Worm (Caenorhabditis elegans) whole organism, mixed stage, embryonic: ENCODE measurements around the gene T15B7.8.

ENCODE experiments used
- blmp-1 ChIP-seq: fragments of 150-350 bp; optimal IDR thresholded peaks from 2 replicates; lab custom pipeline; 2014; ENCODE audit warnings: missing biosample characterization, missing genetic modification characterization
- ces-1 ChIP-seq: fragments of 150-350 bp; optimal IDR thresholded peaks from 2 replicates; lab custom pipeline; 2014; ENCODE audit warnings: missing biosample characterization, missing genetic modification reagents, missing genetic modification characterization
- lsy-2 ChIP-seq: fragments of 150-350 bp; optimal IDR thresholded peaks from 2 replicates; lab custom pipeline; 2014; ENCODE audit warnings: missing biosample characterization, missing genetic modification characterization
- nhr-237 ChIP-seq: fragments of 150-350 bp; optimal IDR thresholded peaks from 2 replicates; lab custom pipeline; 2014; ENCODE audit warnings: missing biosample characterization, missing genetic modification characterization
- nhr-28 ChIP-seq: fragments of 150-350 bp; optimal IDR thresholded peaks from 2 replicates; lab custom pipeline; 2014; ENCODE audit warnings: missing biosample characterization, missing genetic modification characterization
- nhr-76 ChIP-seq: sonication (generic microtip); optimal IDR thresholded peaks from 2 replicates; lab custom pipeline; 2017; ENCODE audit warnings: missing biosample characterization, missing genetic modification characterization
- snpc-4 ChIP-seq: fragments of 150-350 bp; optimal IDR thresholded peaks from 2 replicates; lab custom pipeline; 2014; ENCODE audit warnings: missing biosample characterization, missing genetic modification characterization
- unc-120 ChIP-seq: sonication (generic microtip); optimal IDR thresholded peaks from 2 replicates; lab custom pipeline; 2017; ENCODE audit warnings: missing genetic modification characterization, missing compliant biosample characterization; ENCODE audit not compliant: poor library complexity, severe bottlenecking

DNA sequence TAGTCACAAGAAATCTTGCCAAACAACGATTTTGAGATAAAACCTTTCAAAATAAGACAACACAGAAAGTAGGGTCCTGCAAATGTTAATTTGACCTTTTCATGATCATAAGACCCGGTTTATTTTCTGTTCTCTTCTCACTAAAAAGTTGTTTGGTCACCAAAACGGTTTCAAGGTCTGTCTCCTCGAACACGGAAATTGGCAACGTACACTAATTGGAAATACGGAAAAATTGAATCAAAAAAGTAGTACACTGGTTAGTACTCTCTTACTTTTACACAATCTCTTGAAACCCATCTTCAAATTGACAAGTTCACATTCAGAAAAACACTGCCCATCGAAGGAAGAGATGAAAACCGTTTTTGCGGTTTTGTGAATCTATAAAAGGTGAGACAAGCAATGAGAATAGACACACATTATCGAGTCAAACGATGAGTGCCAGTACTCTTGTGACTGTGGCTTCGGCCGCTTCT is 9.2 kb downstream of the T15B7.8 start, which contains the start of gene col-142:
- TF ChIP-seq nhr-76 (tag; lab: Kevin White, UChicago): no peak
- no peak for TF ChIP-seq nhr-28
- no peak for TF ChIP-seq unc-120
- TF ChIP-seq blmp-1 (tag; lab: Kevin White, UChicago): no peak
- TF ChIP-seq nhr-237 (tag; lab: Kevin White, UChicago): no peak
- no peak for TF ChIP-seq snpc-4 (tag; lab: Kevin White, UChicago)
- no peak for TF ChIP-seq lsy-2 (tag; lab: Kevin White, UChicago)
- no peak for TF ChIP-seq ces-1 (GFP tag; lab: Kevin White, UChicago)
